Worm (Caenorhabditis elegans) whole organism, late embryonic: ENCODE results near the gene coa-4.

Experiments
- ceh-30 ChIP-seq: fragments of 150-350 bp; optimal IDR thresholded peaks from 2 replicates; lab custom pipeline; 2014; ENCODE audit warnings: missing biosample characterization, missing genetic modification characterization
- ceh-9 ChIP-seq: sonication (generic microtip); optimal IDR thresholded peaks from 2 replicates; lab custom pipeline; 2016; ENCODE audit warnings: mild to moderate bottlenecking, missing genetic modification characterization, inconsistent platforms, missing compliant biosample characterization
- dmd-4 ChIP-seq: sonication (generic microtip); optimal IDR thresholded peaks from 2 replicates; lab custom pipeline; 2016; ENCODE audit warnings: borderline replicate concordance, missing genetic modification characterization, missing compliant biosample characterization
- dve-1 ChIP-seq: sonication (generic microtip); optimal IDR thresholded peaks from 2 replicates; lab custom pipeline; 2017; ENCODE audit warnings: antibody characterized with exemption, mild to moderate bottlenecking, missing genetic modification characterization, missing compliant biosample characterization
- elt-2 ChIP-seq: sonication (generic microtip); optimal IDR thresholded peaks from 2 replicates; lab custom pipeline; 2016; ENCODE audit warnings: missing genetic modification reagents, missing genetic modification characterization, missing compliant biosample characterization
- madf-2 ChIP-seq: sonication (generic microtip); optimal IDR thresholded peaks from 2 replicates; lab custom pipeline; 2017; ENCODE audit warnings: missing genetic modification characterization, missing compliant biosample characterization
- syd-9 ChIP-seq: sonication (generic microtip); optimal IDR thresholded peaks from 2 replicates; lab custom pipeline; 2016; ENCODE audit warnings: mild to moderate bottlenecking, missing genetic modification characterization, moderate library complexity, missing compliant biosample characterization
- unc-86 ChIP-seq: sonication (generic microtip); optimal IDR thresholded peaks from 2 replicates; lab custom pipeline; 2016; ENCODE audit warnings: missing genetic modification characterization, missing compliant biosample characterization

DNA sequence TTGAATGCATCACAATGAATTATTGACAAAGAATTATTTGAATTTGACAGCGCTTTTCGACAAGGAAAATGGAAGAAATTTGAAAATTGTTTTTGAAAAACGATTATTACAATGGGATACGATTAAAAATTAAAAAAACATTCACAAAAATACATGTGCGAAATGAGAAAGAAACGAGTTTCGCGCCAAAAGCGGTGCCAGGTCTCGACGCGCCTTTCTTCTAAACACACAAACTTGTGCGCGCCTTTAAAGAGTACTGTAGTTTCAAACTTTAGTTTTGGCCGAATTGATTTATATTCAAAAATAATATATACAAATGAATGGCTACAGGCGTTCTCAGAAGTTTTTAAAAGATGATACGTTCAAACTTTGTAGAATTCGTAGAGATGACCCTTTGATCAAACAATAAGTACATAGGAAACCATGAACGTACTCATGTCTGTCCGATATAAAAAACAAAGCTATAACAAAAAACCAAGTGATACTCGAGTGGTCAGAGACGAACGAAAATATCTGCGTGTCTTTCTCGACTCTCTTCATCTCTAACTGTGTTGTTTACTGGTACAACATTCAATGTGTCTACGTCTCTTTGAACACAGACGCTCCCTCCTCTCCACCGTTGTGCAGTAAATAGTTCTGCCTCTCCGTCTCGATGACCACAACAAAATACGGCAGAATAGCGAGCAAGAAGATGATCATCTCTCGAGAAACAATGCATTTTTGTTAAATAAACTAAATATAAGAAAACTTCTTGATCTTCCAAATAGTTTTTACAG, 32.6 kb upstream of the coa-4 start:
- TF ChIP-seq unc-86 (no peak), ceh-30 (tag; lab: Kevin White, UChicago) (no peak), elt-2 (tag; lab: Kevin White, UChicago) (no peak), dmd-4 (no peak), ceh-9 (tag; lab: Kevin White, UChicago) (no peak), syd-9 (tag; lab: Kevin White, UChicago) (no peak), dve-1 (tag; lab: Kevin White, UChicago) (no peak), madf-2 (no peak)
